Fruit fly (Drosophila melanogaster): Measurements from ENCODE around the gene RhoU.

dm6 chrX:10082185-10082949 lies 4.0 kb upstream of the RhoU start, which contains the start of gene ZAP3:
- TF ChIP-seq CG12236 (GFP tag; optimal IDR thresholded peaks at IDR 0.05) = no peak
- no peak for TF ChIP-seq sna (GFP tag; IDR thresholded peaks at IDR 0.05; ENCODE audit: partially characterized antibody)
- TF ChIP-seq az2 (GFP tag; optimal IDR thresholded peaks at IDR 0.05) = no peak
- TF ChIP-seq CG1233 (GFP tag; optimal IDR thresholded peaks at IDR 0.05) = no peak
- no peak for TF ChIP-seq CG9609 (GFP tag; optimal IDR thresholded peaks at IDR 0.05)
- TF ChIP-seq CG6791 (GFP tag; IDR thresholded peaks at IDR 0.05; ENCODE audit: partially characterized antibody) = peak; percentile 51; the same call in 1 of the 3 replicates
- no peak for TF ChIP-seq usp (GFP tag; optimal IDR thresholded peaks at IDR 0.05)
- TF ChIP-seq CG31224 (GFP tag; IDR thresholded peaks at IDR 0.05) = no peak

Data from whole organism, embryonic.